Worm (Caenorhabditis elegans): Measurements from ENCODE around the gene abu-12.
A peak's percentile ranks its signal among the peaks of the same experiment; 100 is the strongest.

Gene abu-12

ce11 chrX:433029-433693 is 24.2 kb downstream of the abu-12 start:
- TF ChIP-seq T23F11.4 (GFP tag; optimal IDR thresholded peaks at IDR 0.05) (no peak), pros-1 (tag; optimal IDR thresholded peaks at IDR 0.05) (no peak), ahr-1 (tag; optimal IDR thresholded peaks at IDR 0.05) (no peak), dmd-4 (tag; optimal IDR thresholded peaks at IDR 0.05; ENCODE audit: borderline replicate concordance) (no peak), unc-55 (GFP tag; optimal IDR thresholded peaks at IDR 0.05) (no peak), ceh-18 (tag; optimal IDR thresholded peaks at IDR 0.05) (no peak), gmeb-2 (tag; optimal IDR thresholded peaks at IDR 0.05) (no peak), eyg-1 (tag; optimal IDR thresholded peaks at IDR 0.05) (no peak), pha-4 (tag; optimal IDR thresholded peaks at IDR 0.05) (no peak), K09A11.1 (tag; optimal IDR thresholded peaks at IDR 0.05; ENCODE audit: insufficient read depth) (no peak), ceh-2 (tag; optimal IDR thresholded peaks at IDR 0.05) (no peak), tbx-7 (tag; optimal IDR thresholded peaks at IDR 0.05) (no peak), elt-2 (tag; optimal IDR thresholded peaks at IDR 0.05) (no peak), npax-4 (tag; optimal IDR thresholded peaks at IDR 0.05) (no peak)

- TF ChIP-seq fax-1 (tag; optimal IDR thresholded peaks at IDR 0.05) (no peak), nfya-1 (tag; optimal IDR thresholded peaks at IDR 0.05) (peak; percentile 54)
These were observed 25.8 kb downstream of the abu-12 start for ce11 chrX:431596-431995.

ce11 chrX:425535-425934 is 31.9 kb downstream of the abu-12 start, which contains the start of gene ZK1193.2:
TSS of gene ZK1193.2 (minus strand) at chrX:425635.
- TF ChIP-seq npax-4 (tag; optimal IDR thresholded peaks at IDR 0.05): no peak
- TF ChIP-seq T23F11.4 (GFP tag; optimal IDR thresholded peaks at IDR 0.05): no peak
- TF ChIP-seq madf-2 (tag; optimal IDR thresholded peaks at IDR 0.05): no peak
- TF ChIP-seq ceh-30 (tag; optimal IDR thresholded peaks at IDR 0.05): no peak
- no peak for TF ChIP-seq ceh-22 (tag; optimal IDR thresholded peaks at IDR 0.05)
- TF ChIP-seq sox-2 (GFP tag; IDR thresholded peaks at IDR 0.05): no peak
- no peak for TF ChIP-seq nfya-1 (tag; optimal IDR thresholded peaks at IDR 0.05)
- no peak for TF ChIP-seq ceh-45 (GFP tag; IDR thresholded peaks at IDR 0.05)
- no peak for TF ChIP-seq unc-42 (tag; optimal IDR thresholded peaks at IDR 0.05)
- TF ChIP-seq tbx-7 (tag; optimal IDR thresholded peaks at IDR 0.05): no peak
- no peak for TF ChIP-seq K02D7.2 (tag; optimal IDR thresholded peaks at IDR 0.05)
- TF ChIP-seq che-1 (tag; optimal IDR thresholded peaks at IDR 0.05): no peak
- no peak for TF ChIP-seq elt-4 (tag; optimal IDR thresholded peaks at IDR 0.05)
- TF ChIP-seq ceh-34 (tag; optimal IDR thresholded peaks at IDR 0.05): no peak

ce11 chrX:423757-424156 is 33.7 kb downstream of the abu-12 start:
- TF ChIP-seq unc-86 (tag; optimal IDR thresholded peaks at IDR 0.05) (no peak), madf-2 (tag; optimal IDR thresholded peaks at IDR 0.05) (no peak), lin-11 (tag; optimal IDR thresholded peaks at IDR 0.05) (no peak), rnt-1 (tag; optimal IDR thresholded peaks at IDR 0.05) (no peak), sdc-2 (tag; optimal IDR thresholded peaks at IDR 0.05) (no peak), pag-3 (tag; optimal IDR thresholded peaks at IDR 0.05; ENCODE audit: borderline replicate concordance) (no peak), pha-4 (tag; optimal IDR thresholded peaks at IDR 0.05) (no peak), ceh-19 (GFP tag; optimal IDR thresholded peaks at IDR 0.05) (no peak)

- TF ChIP-seq C08G9.2 (tag; optimal IDR thresholded peaks at IDR 0.05) (peak; percentile 15), ceh-9 (tag; optimal IDR thresholded peaks at IDR 0.05) (no peak), ceh-6 (GFP tag; optimal IDR thresholded peaks at IDR 0.05) (no peak), hlh-6 (tag; optimal IDR thresholded peaks at IDR 0.05) (peak; percentile 5), ceh-14 (tag; optimal IDR thresholded peaks at IDR 0.05) (no peak)
These were observed 35.4 kb downstream of the abu-12 start for ce11 chrX:421785-422657.

Measured in whole organism, late embryonic.